Worm (Caenorhabditis elegans) whole organism, early embryonic: Measurements from ENCODE around the gene Y38F1A.4.

Experiments used
- F13C5.2 ChIP-seq: sonication (generic microtip); optimal IDR thresholded peaks from 2 replicates; lab custom pipeline; 2017; ENCODE audit warnings: mild to moderate bottlenecking, missing genetic modification characterization, inconsistent platforms, missing compliant biosample characterization
- ama-1 ChIP-seq: fragments of 150-350 bp; optimal IDR thresholded peaks from 2 replicates; lab custom pipeline; 2014
- ceh-13 ChIP-seq: fragments of 200-800 bp; sonication (Bioruptor generic); optimal IDR thresholded peaks from 2 replicates; lab custom pipeline; 2018; ENCODE audit warnings: mild to moderate bottlenecking, missing genetic modification characterization, missing compliant biosample characterization
- ceh-36 ChIP-seq: sonication (generic microtip); optimal IDR thresholded peaks from 2 replicates; lab custom pipeline; 2016; ENCODE audit warnings: missing genetic modification characterization, inconsistent platforms, missing compliant biosample characterization
- flt-1 ChIP-seq: fragments of 200-800 bp; sonication (Bioruptor generic); IDR thresholded peaks from 2 replicates; pipeline ENCODE4 v1.3.6; 2022; ENCODE audit warnings: missing genetic modification characterization, missing compliant biosample characterization
- hmbx-1 ChIP-seq: sonication (generic microtip); optimal IDR thresholded peaks from 2 replicates; lab custom pipeline; 2016; ENCODE audit warnings: mild to moderate bottlenecking, missing genetic modification characterization, missing compliant biosample characterization
- hmg-4 ChIP-seq: fragments of 200-800 bp; sonication (Bioruptor generic); optimal IDR thresholded peaks from 2 replicates; lab custom pipeline; 2018; ENCODE audit warnings: mild to moderate bottlenecking, missing genetic modification characterization, missing compliant biosample characterization
- hnd-1 ChIP-seq: sonication (generic microtip); optimal IDR thresholded peaks from 2 replicates; lab custom pipeline; 2016; ENCODE audit warnings: missing genetic modification characterization, missing compliant biosample characterization
- pes-1 ChIP-seq: fragments of 200-800 bp; sonication (Bioruptor generic); IDR thresholded peaks from 2 replicates; pipeline ENCODE4 v1.3.6; 2022; ENCODE audit warnings: missing genetic modification reagents, missing genetic modification characterization, missing compliant biosample characterization
- tbx-11 ChIP-seq: fragments of 200-800 bp; sonication (Bioruptor generic); IDR thresholded peaks from 2 replicates; pipeline ENCODE4 v1.3.6; 2022; ENCODE audit warnings: missing genetic modification characterization, missing compliant biosample characterization
- tra-4 ChIP-seq: sonication (generic microtip); optimal IDR thresholded peaks from 2 replicates; lab custom pipeline; 2017; ENCODE audit warnings: missing genetic modification characterization, missing compliant biosample characterization

DNA sequence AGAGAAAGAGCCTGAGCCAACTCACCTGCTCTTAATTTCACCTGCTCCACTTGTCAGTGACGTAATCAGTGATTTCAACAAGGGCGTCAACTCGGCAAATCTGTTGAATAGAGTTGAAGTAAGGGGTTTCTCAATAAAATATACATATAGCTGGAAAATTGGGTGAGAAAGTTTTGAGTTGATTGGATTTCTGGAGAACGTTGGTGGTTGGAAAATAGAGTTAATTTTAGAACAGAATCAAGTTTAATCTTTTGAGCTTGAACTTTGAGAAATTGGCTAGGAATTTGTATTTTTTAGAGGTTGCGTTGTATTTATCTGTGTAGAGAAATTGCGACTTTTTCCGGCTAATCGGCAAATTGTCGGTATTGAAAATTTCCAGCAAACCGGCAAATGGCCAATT is at the start of gene Y38F1A.4:
- TF ChIP-seq ama-1 (no peak), pes-1 (GFP tag; lab: Robert Waterston, UW) (no peak), F13C5.2 (no peak), ceh-13 (GFP tag; lab: Kevin White, UChicago) (no peak), tra-4 (tag; lab: Kevin White, UChicago) (no peak), hnd-1 (tag; lab: Kevin White, UChicago) (no peak), ceh-36 (tag; lab: Kevin White, UChicago) (no peak), tbx-11 (GFP tag; lab: Robert Waterston, UW) (no peak), hmbx-1 (no peak), hmg-4 (GFP tag; lab: Kevin White, UChicago) (no peak), flt-1 (GFP tag; lab: Robert Waterston, UW) (no peak)
